Fruit fly (Drosophila melanogaster): ENCODE results near the gene CG31676.
A peak's percentile ranks its signal among the peaks of the same experiment; 100 is the strongest.

Gene CG31676

DNA sequence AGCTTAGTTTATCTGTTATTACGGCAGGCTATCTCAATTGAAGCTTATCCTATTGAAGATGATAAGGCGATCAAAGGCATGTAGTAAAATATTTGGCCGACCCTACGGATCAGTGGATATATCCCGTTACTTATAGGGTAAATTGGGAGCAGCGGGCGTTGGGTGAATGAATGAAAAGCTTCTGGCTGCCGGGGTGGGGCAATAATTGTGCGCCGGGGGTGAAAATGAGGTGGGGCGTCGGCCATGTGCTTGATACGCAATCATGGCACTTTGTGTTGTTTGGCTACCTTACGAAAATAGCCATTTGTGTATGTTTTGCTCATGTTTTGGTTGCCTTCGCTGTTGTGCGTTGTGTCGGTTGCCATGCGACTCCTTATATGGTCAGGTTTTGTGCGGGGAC lies 38.7 kb upstream of the CG31676 start:
- TF ChIP-seq lola (GFP tag; optimal IDR thresholded peaks at IDR 0.05), result no peak
- no peak for TF ChIP-seq Hr83 (GFP tag; optimal IDR thresholded peaks at IDR 0.05; ENCODE audit: poor library complexity, severe bottlenecking)
- TF ChIP-seq Rel (GFP tag; optimal IDR thresholded peaks at IDR 0.05), result no peak
- TF ChIP-seq Rel (tag; optimal IDR thresholded peaks at IDR 0.05), result peak; percentile 27

- TF ChIP-seq Hr78 (GFP tag; optimal IDR thresholded peaks at IDR 0.05), result no peak
- TF ChIP-seq br (GFP tag; optimal IDR thresholded peaks at IDR 0.05), result no peak
- TF ChIP-seq Abd-B (GFP tag; optimal IDR thresholded peaks at IDR 0.05), result no peak
- TF ChIP-seq CG32264 (GFP tag; optimal IDR thresholded peaks at IDR 0.05), result no peak
- TF ChIP-seq dmrt93B (GFP tag; optimal IDR thresholded peaks at IDR 0.05), result peak; percentile 38
- TF ChIP-seq Dfd (GFP tag; optimal IDR thresholded peaks at IDR 0.05), result no peak
- TF ChIP-seq Mio (GFP tag; optimal IDR thresholded peaks at IDR 0.05), result no peak
- TF ChIP-seq psq (GFP tag; optimal IDR thresholded peaks at IDR 0.05), result no peak
- TF ChIP-seq foxo (GFP tag; optimal IDR thresholded peaks at IDR 0.05), result peak in 1 of 2 experiments; percentile 47
- TF ChIP-seq rgr (GFP tag; optimal IDR thresholded peaks at IDR 0.05), result peak; percentile 11
- peak; percentile 65 for TF ChIP-seq HLH106 (tag; optimal IDR thresholded peaks at IDR 0.05)
- TF ChIP-seq brk (GFP tag; optimal IDR thresholded peaks at IDR 0.05), result no peak
- no peak for TF ChIP-seq dsf (GFP tag; optimal IDR thresholded peaks at IDR 0.05; ENCODE audit: borderline replicate concordance)
- TF ChIP-seq pan (optimal IDR thresholded peaks at IDR 0.05), result no peak
- TF ChIP-seq ey (GFP tag; optimal IDR thresholded peaks at IDR 0.05), result peak; percentile 33
- TF ChIP-seq GATAd (GFP tag; optimal IDR thresholded peaks at IDR 0.05), result no peak
- TF ChIP-seq CG9705 (GFP tag; optimal IDR thresholded peaks at IDR 0.05), result no peak
- TF ChIP-seq usp (GFP tag; optimal IDR thresholded peaks at IDR 0.05), result no peak
- TF ChIP-seq Rel (GFP tag; optimal IDR thresholded peaks at IDR 0.05), result no peak
- no peak for TF ChIP-seq Rel (tag; optimal IDR thresholded peaks at IDR 0.05)
- TF ChIP-seq h (GFP tag; optimal IDR thresholded peaks at IDR 0.05), result peak; percentile 71
- TF ChIP-seq woc (GFP tag; optimal IDR thresholded peaks at IDR 0.05), result peak; percentile 59
- peak; percentile 21 for TF ChIP-seq fru (GFP tag; optimal IDR thresholded peaks at IDR 0.05)
- TF ChIP-seq Hr83 (GFP tag; optimal IDR thresholded peaks at IDR 0.05; ENCODE audit: poor library complexity, severe bottlenecking), result no peak
- TF ChIP-seq dl (GFP tag; optimal IDR thresholded peaks at IDR 0.05; ENCODE audit: insufficient read depth in 1 of 2, partially characterized antibody in 2 of 2), result no peak
- peak; percentile 23 for TF ChIP-seq sage (GFP tag; optimal IDR thresholded peaks at IDR 0.05)
- no peak for TF ChIP-seq jim (GFP tag; optimal IDR thresholded peaks at IDR 0.05)
These were observed 38.3 kb upstream of the CG31676 start for dm6 chr2L:20802204-20802603.

dm6 chr2L:20802839-20803238 lies 37.7 kb upstream of the CG31676 start:
- TF ChIP-seq CG9705 (GFP tag; optimal IDR thresholded peaks at IDR 0.05) (no peak), Dif (GFP tag; optimal IDR thresholded peaks at IDR 0.05; ENCODE audit: partially characterized antibody) (no peak), tai (GFP tag; optimal IDR thresholded peaks at IDR 0.05) (no peak), HLH106 (tag; optimal IDR thresholded peaks at IDR 0.05) (no peak), Vsx2 (GFP tag; optimal IDR thresholded peaks at IDR 0.05; ENCODE audit: partially characterized antibody) (no peak), rgr (GFP tag; optimal IDR thresholded peaks at IDR 0.05) (no peak), dsf (GFP tag; optimal IDR thresholded peaks at IDR 0.05; ENCODE audit: borderline replicate concordance) (no peak), CrebA (GFP tag; optimal IDR thresholded peaks at IDR 0.05; ENCODE audit: borderline replicate concordance) (no peak), br (GFP tag; optimal IDR thresholded peaks at IDR 0.05) (no peak), woc (GFP tag; optimal IDR thresholded peaks at IDR 0.05) (no peak), h (GFP tag; optimal IDR thresholded peaks at IDR 0.05) (no peak), OdsH (GFP tag; optimal IDR thresholded peaks at IDR 0.05) (no peak), CG32264 (GFP tag; optimal IDR thresholded peaks at IDR 0.05) (no peak), Abd-B (GFP tag; optimal IDR thresholded peaks at IDR 0.05) (no peak), dl (GFP tag; optimal IDR thresholded peaks at IDR 0.05; ENCODE audit: insufficient read depth in 1 of 2, partially characterized antibody in 2 of 2) (no peak), Sp1 (GFP tag; optimal IDR thresholded peaks at IDR 0.05) (no peak), brk (GFP tag; optimal IDR thresholded peaks at IDR 0.05) (no peak), Myc (optimal IDR thresholded peaks at IDR 0.05) (no peak), foxo (GFP tag; optimal IDR thresholded peaks at IDR 0.05) (no peak)

DNA sequence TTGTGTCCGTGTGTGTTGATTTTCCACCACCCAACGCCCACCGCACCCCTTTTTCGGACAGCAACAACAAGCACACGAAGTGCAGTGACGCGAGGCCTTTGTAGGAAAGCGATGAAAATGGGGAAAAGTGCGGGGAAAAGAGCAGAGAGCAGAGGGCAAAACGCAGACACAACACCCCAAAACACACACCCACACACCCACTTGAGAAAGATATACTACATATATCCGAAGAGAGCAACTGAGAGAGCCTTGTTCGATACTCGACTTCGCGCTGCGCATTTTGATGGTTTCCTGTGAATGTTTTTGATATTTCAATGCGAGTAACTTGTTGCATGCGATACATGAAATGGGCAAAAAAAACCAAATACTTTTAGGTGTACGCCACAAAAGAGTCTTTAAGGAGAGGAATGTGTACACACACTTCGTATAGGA lies 36.8 kb upstream of the CG31676 start:
- TF ChIP-seq woc (GFP tag; optimal IDR thresholded peaks at IDR 0.05) (no peak), dsf (GFP tag; optimal IDR thresholded peaks at IDR 0.05; ENCODE audit: borderline replicate concordance) (no peak), rgr (GFP tag; optimal IDR thresholded peaks at IDR 0.05) (no peak), psq (GFP tag; optimal IDR thresholded peaks at IDR 0.05) (peak; percentile 22), Dif (GFP tag; optimal IDR thresholded peaks at IDR 0.05; ENCODE audit: partially characterized antibody) (no peak)

Data from whole organism, wandering third instar larva.